Fruit fly (Drosophila melanogaster) whole organism, adult: Measurements from ENCODE around the gene Gr10a.

ENCODE experiments used
- CG14711 ChIP-seq: fragments of 200-800 bp; sonication (Bioruptor generic); optimal IDR thresholded peaks from 2 replicates; lab custom pipeline; 2018; ENCODE audit warnings: missing biosample characterization, mild to moderate bottlenecking, missing genetic modification characterization, moderate library complexity
- CG1620 ChIP-seq: fragments of 200-800 bp; sonication (Bioruptor generic); optimal IDR thresholded peaks from 2 replicates; lab custom pipeline; 2016; ENCODE audit warnings: missing biosample characterization, missing genetic modification characterization
- Clk ChIP-seq: fragments of 200-800 bp; sonication (Bioruptor generic); optimal IDR thresholded peaks from 2 replicates; lab custom pipeline; 2017; ENCODE audit warnings: missing biosample characterization, missing genetic modification characterization
- Hr96 ChIP-seq: fragments of 200-800 bp; sonication (Bioruptor generic); optimal IDR thresholded peaks from 2 replicates; lab custom pipeline; 2016; ENCODE audit warnings: missing biosample characterization, missing genetic modification characterization
- Mnt ChIP-seq: fragments of 200-800 bp; sonication (Bioruptor generic); optimal IDR thresholded peaks from 2 replicates; lab custom pipeline; 2016; ENCODE audit warnings: missing biosample characterization, mild to moderate bottlenecking, missing genetic modification characterization
- bab1 ChIP-seq: fragments of 200-800 bp; sonication (Bioruptor generic); optimal IDR thresholded peaks from 3 replicates; lab custom pipeline; 2019; ENCODE audit warnings: missing biosample characterization, mild to moderate bottlenecking, missing genetic modification characterization, moderate library complexity
- cic ChIP-seq: fragments of 200-800 bp; sonication (Bioruptor generic); optimal IDR thresholded peaks from 2 replicates; lab custom pipeline; 2017; ENCODE audit warnings: missing biosample characterization, mild to moderate bottlenecking, missing genetic modification characterization, moderate library complexity
- kay ChIP-seq: fragments of 200-800 bp; sonication (Bioruptor generic); peaks from one replicate; lab custom pipeline; 2016; ENCODE audit warnings: missing biosample characterization, missing genetic modification characterization, borderline replicate concordance
- ovo ChIP-seq: fragments of 200-800 bp; sonication (Bioruptor generic); optimal IDR thresholded peaks from 2 replicates; lab custom pipeline; 2016; ENCODE audit warnings: missing biosample characterization, missing genetic modification characterization
- tj ChIP-seq: fragments of 200-800 bp; sonication (Bioruptor generic); optimal IDR thresholded peaks from 3 replicates; lab custom pipeline; 2017; ENCODE audit warnings: missing biosample characterization, mild to moderate bottlenecking, missing genetic modification characterization, moderate library complexity

DNA sequence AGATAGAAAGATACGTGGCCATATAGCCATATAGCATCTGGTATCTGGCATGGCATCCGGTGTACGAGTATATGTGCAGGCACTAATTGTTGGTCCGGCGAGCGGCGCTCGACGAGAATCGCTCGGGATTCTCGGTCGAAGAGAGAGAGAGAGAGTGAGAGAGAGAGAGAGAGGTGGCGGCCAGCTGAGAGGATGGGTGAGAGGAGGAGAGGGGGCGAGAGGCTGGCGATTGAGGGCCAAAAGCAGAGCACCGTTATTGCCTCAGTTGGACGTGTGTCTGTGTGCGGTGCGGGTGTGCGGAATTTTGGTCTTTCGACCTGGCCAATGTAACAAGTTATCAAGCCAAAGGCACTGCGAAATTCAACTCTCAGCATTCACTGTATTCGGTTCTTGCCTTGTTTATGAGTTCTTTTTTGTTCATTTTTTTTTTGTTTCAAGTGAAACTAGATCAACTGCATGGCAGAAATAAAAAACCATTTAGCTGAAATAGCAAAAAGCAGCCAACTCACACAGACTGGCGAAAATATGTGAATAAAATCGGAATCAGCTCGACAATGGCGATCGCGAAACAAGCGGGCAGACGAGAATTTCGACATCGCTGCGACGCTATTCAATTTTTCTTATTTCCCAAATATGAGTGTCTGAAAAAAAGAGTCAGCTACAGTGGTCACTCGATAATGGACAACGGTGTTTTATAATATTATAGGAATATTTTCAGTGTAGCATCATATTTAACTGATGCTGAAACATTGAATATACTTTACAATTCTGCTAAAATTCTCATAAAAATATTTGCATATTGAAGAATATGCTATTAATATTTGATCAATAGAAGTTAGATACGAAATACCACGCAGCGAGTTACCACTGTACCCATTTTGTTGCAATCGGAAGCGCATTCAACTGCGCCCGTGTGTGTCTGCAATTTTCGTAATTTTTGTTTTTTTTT, 44.2 kb downstream of the Gr10a start:
- TF ChIP-seq CG1620 (GFP tag; lab: Kevin White, UChicago), result peak; percentile 68
- TF ChIP-seq ovo (GFP tag; lab: Kevin White, UChicago), result no peak
- peak; percentile 58 for TF ChIP-seq CG14711 (tag; lab: Kevin White, UChicago)
- peak; percentile 95 for TF ChIP-seq bab1 (GFP tag; lab: Kevin White, UChicago)
- no peak for TF ChIP-seq kay (GFP tag; lab: Kevin White, UChicago)
- TF ChIP-seq Mnt (GFP tag; lab: Kevin White, UChicago), result peak; percentile 29
- TF ChIP-seq tj (GFP tag; lab: Kevin White, UChicago), result peak; percentile 98
- no peak for TF ChIP-seq cic (GFP tag; lab: Kevin White, UChicago)
- no peak for TF ChIP-seq Clk (GFP tag; lab: Kevin White, UChicago)
- no peak for TF ChIP-seq Hr96 (GFP tag; lab: Kevin White, UChicago)
